Worm (Caenorhabditis elegans) whole organism, early embryonic: ENCODE data around the gene Y39A1A.10.

Source experiments
- ama-1 ChIP-seq: fragments of 150-350 bp; optimal IDR thresholded peaks from 2 replicates; lab custom pipeline; 2014
- ceh-36 ChIP-seq: sonication (generic microtip); optimal IDR thresholded peaks from 2 replicates; lab custom pipeline; 2016; ENCODE audit warnings: missing genetic modification characterization, inconsistent platforms, missing compliant biosample characterization
- ets-7 ChIP-seq: sonication (generic microtip); optimal IDR thresholded peaks from 2 replicates; lab custom pipeline; 2016; ENCODE audit warnings: missing genotype, missing genetic modification characterization, missing compliant biosample characterization
- hmg-4 ChIP-seq: fragments of 200-800 bp; sonication (Bioruptor generic); optimal IDR thresholded peaks from 2 replicates; lab custom pipeline; 2018; ENCODE audit warnings: mild to moderate bottlenecking, missing genetic modification characterization, missing compliant biosample characterization
- pes-1 ChIP-seq: fragments of 200-800 bp; sonication (Bioruptor generic); IDR thresholded peaks from 2 replicates; pipeline ENCODE4 v1.3.6; 2022; ENCODE audit warnings: missing genetic modification reagents, missing genetic modification characterization, missing compliant biosample characterization
- scrt-1 ChIP-seq: fragments of 200-800 bp; sonication (Bioruptor generic); IDR thresholded peaks from 2 replicates; pipeline ENCODE4 v1.3.6; 2022; ENCODE audit warnings: missing genetic modification characterization, missing compliant biosample characterization
- tbx-11 ChIP-seq: fragments of 200-800 bp; sonication (Bioruptor generic); IDR thresholded peaks from 2 replicates; pipeline ENCODE4 v1.3.6; 2022; ENCODE audit warnings: missing genetic modification characterization, missing compliant biosample characterization

DNA sequence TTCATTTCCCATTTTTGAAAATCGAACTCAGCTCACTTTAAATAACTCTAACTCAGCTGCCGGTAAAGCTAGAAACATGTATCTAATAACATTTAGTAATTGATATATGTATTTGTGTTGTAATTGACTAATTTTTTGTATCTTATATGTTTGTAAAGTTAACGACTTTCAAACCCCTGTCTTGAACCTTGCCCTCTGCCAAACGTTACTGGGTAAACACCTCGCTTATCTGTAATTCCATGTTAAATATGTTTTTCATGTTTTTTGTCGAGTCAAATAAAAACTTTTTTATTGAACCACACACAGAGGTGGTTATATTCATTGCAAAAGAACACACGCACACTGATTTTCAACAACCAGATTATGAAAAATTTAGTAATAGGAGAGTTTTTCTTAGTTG, 2.7 kb upstream of the Y39A1A.10 start:
- TF ChIP-seq ama-1 (lab: Kevin White, UChicago), result no peak
- TF ChIP-seq pes-1 (GFP tag; lab: Robert Waterston, UW), result no peak
- TF ChIP-seq hmg-4 (GFP tag; lab: Kevin White, UChicago), result no peak
- TF ChIP-seq ceh-36, result no peak
- no peak for TF ChIP-seq scrt-1 (GFP tag; lab: Robert Waterston, UW)
- TF ChIP-seq tbx-11 (GFP tag; lab: Robert Waterston, UW), result no peak
- TF ChIP-seq ets-7 (tag; lab: Kevin White, UChicago), result no peak
